Fruit fly (Drosophila melanogaster) whole organism, adult: Measurements from ENCODE around the gene Nek2.

Experiments used
- CG11617 ChIP-seq: fragments of 200-800 bp; sonication (Bioruptor generic); optimal IDR thresholded peaks from 2 replicates; lab custom pipeline; 2017; ENCODE audit warnings: mild to moderate bottlenecking, missing biosample characterization, missing genetic modification reagents, missing genetic modification characterization
- CG12768 ChIP-seq: fragments of 200-800 bp; sonication (Bioruptor generic); optimal IDR thresholded peaks from 2 replicates; lab custom pipeline; 2017; ENCODE audit warnings: missing biosample characterization, missing genetic modification characterization, mild to moderate bottlenecking, moderate library complexity, missing genetic modification reagents
- CG14711 ChIP-seq: fragments of 200-800 bp; sonication (Bioruptor generic); optimal IDR thresholded peaks from 2 replicates; lab custom pipeline; 2018; ENCODE audit warnings: missing biosample characterization, mild to moderate bottlenecking, missing genetic modification characterization, moderate library complexity
- CG1620 ChIP-seq: fragments of 200-800 bp; sonication (Bioruptor generic); optimal IDR thresholded peaks from 2 replicates; lab custom pipeline; 2016; ENCODE audit warnings: missing biosample characterization, missing genetic modification characterization
- CG33017 ChIP-seq: fragments of 200-800 bp; sonication (Bioruptor generic); optimal IDR thresholded peaks from 2 replicates; lab custom pipeline; 2018; ENCODE audit warnings: missing biosample characterization, mild to moderate bottlenecking, missing genetic modification characterization, moderate library complexity
- CG5204 ChIP-seq: fragments of 200-800 bp; sonication (Bioruptor generic); optimal IDR thresholded peaks from 2 replicates; lab custom pipeline; 2016; ENCODE audit warnings: missing biosample characterization, missing genetic modification characterization
- CG7045 ChIP-seq: fragments of 200-800 bp; sonication (Bioruptor generic); optimal IDR thresholded peaks from 2 replicates; lab custom pipeline; 2017; ENCODE audit warnings: missing biosample characterization, mild to moderate bottlenecking, missing genetic modification characterization
- CG7101 ChIP-seq: fragments of 200-800 bp; sonication (Bioruptor generic); optimal IDR thresholded peaks from 2 replicates; lab custom pipeline; 2018; ENCODE audit warnings: missing biosample characterization, mild to moderate bottlenecking, missing genetic modification characterization, moderate library complexity
- Clk ChIP-seq: fragments of 200-800 bp; sonication (Bioruptor generic); optimal IDR thresholded peaks from 2 replicates; lab custom pipeline; 2017; ENCODE audit warnings: missing biosample characterization, missing genetic modification characterization
- Crg-1 ChIP-seq: fragments of 200-800 bp; sonication (Bioruptor generic); optimal IDR thresholded peaks from 2 replicates; lab custom pipeline; 2016; ENCODE audit warnings: missing biosample characterization, missing genetic modification characterization
- Hr96 ChIP-seq: fragments of 200-800 bp; sonication (Bioruptor generic); optimal IDR thresholded peaks from 2 replicates; lab custom pipeline; 2016; ENCODE audit warnings: missing biosample characterization, missing genetic modification characterization
- Mnt ChIP-seq: fragments of 200-800 bp; sonication (Bioruptor generic); optimal IDR thresholded peaks from 2 replicates; lab custom pipeline; 2016; ENCODE audit warnings: missing biosample characterization, mild to moderate bottlenecking, missing genetic modification characterization
- bab1 ChIP-seq: fragments of 200-800 bp; sonication (Bioruptor generic); optimal IDR thresholded peaks from 3 replicates; lab custom pipeline; 2019; ENCODE audit warnings: missing biosample characterization, mild to moderate bottlenecking, missing genetic modification characterization, moderate library complexity
- cic ChIP-seq: fragments of 200-800 bp; sonication (Bioruptor generic); optimal IDR thresholded peaks from 2 replicates; lab custom pipeline; 2017; ENCODE audit warnings: missing biosample characterization, mild to moderate bottlenecking, missing genetic modification characterization, moderate library complexity
- cnc ChIP-seq, 2 experiments: fragments of >200 bp; optimal IDR thresholded peaks; 2 replicates each; lab custom pipeline; 2017
- kay ChIP-seq: fragments of 200-800 bp; sonication (Bioruptor generic); peaks from one replicate; lab custom pipeline; 2016; ENCODE audit warnings: missing biosample characterization, missing genetic modification characterization, borderline replicate concordance
- ovo ChIP-seq: fragments of 200-800 bp; sonication (Bioruptor generic); optimal IDR thresholded peaks from 2 replicates; lab custom pipeline; 2016; ENCODE audit warnings: missing biosample characterization, missing genetic modification characterization
- pad ChIP-seq: fragments of 200-800 bp; sonication (Bioruptor generic); optimal IDR thresholded peaks from 3 replicates; lab custom pipeline; 2017; ENCODE audit warnings: missing biosample characterization, missing genetic modification characterization, mild to moderate bottlenecking, moderate library complexity, missing genetic modification reagents
- tj ChIP-seq: fragments of 200-800 bp; sonication (Bioruptor generic); optimal IDR thresholded peaks from 3 replicates; lab custom pipeline; 2017; ENCODE audit warnings: missing biosample characterization, mild to moderate bottlenecking, missing genetic modification characterization, moderate library complexity
- toe ChIP-seq: fragments of 200-800 bp; sonication (Bioruptor generic); optimal IDR thresholded peaks from 2 replicates; lab custom pipeline; 2016; ENCODE audit warnings: missing biosample characterization, missing genetic modification characterization

The Nek2 gene

DNA sequence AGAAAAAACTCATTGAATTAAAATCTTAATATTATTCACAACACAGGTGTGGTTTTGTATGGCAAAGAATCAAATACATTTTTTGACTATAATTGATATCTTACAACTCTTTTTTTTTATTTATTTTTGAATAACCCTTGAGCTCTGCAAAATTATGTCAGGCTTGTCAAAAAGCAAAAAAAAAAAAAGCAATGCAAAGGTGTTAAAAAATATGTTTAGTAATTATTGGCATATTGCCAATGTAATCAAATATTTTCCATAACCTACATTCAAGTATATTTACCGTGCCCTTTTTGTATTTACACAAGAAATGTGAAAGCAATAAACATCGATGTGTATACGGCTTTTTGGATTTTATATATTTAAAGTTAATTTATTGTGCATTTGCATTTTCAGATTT, 17.4 kb downstream of the Nek2 start, which contains the start of gene Ir7c:
Ir7c (plus strand) TSS at position 301 of the 400 bp plus-strand sequence.
- TF ChIP-seq CG1620 (GFP tag; lab: Kevin White, UChicago) (no peak), toe (GFP tag; lab: Kevin White, UChicago) (no peak), CG7045 (GFP tag; lab: Kevin White, UChicago) (no peak), kay (GFP tag; lab: Kevin White, UChicago) (no peak), Crg-1 (GFP tag; lab: Kevin White, UChicago) (no peak), Hr96 (GFP tag; lab: Kevin White, UChicago) (no peak), CG7101 (no peak), Mnt (GFP tag; lab: Kevin White, UChicago) (no peak), CG14711 (tag; lab: Kevin White, UChicago) (no peak), ovo (GFP tag; lab: Kevin White, UChicago) (no peak), bab1 (GFP tag; lab: Kevin White, UChicago) (no peak), CG12768 (no peak), CG33017 (tag; lab: Kevin White, UChicago) (no peak), cnc (optimal IDR thresholded peaks at IDR 0.05; lab: Kevin White, UChicago) (no peak), tj (GFP tag; lab: Kevin White, UChicago) (no peak)

DNA sequence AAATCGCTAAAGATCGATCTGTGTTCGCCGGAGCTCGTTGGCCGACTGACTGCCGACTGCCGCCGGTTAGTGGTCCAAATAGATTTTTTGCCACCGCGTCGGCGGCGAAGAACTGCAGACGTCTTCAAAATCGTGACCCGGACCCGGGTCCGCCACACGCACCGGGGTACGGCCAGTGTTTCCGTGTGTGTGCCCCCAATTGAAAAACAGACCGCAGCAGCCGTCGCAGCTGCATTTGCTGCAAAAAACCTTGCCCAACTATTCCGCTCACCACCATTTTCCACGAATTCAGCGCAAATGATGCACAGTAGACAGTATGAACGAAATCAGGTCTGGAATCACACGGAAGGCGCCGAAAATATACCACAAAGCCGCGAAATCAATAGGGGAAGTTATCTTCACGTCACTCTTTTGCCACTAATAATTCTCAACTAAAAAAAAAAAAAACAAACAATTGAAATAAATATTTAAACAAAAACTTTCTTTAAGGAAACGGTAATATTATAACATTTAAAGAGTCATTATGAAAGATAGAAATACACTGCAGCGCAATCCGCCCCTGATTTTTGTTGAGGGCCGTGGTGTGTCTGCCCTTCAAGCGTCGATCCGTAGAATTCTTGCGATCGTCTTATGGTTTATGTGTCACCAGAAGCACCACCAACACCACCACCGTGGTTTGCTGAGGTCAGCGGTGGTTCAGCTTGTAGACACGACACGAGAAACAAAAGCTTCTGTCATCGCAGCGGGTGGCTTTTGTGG, 18.1 kb downstream of the Nek2 start, which contains the start of gene dec:
dec (minus strand) TSS at position 51 of the 759 bp plus-strand sequence.
- TF ChIP-seq tj (GFP tag; lab: Kevin White, UChicago) (peak; percentile 95), pad (GFP tag; lab: Kevin White, UChicago) (peak; percentile 17), cic (no peak), CG14711 (tag; lab: Kevin White, UChicago) (peak; percentile 26), CG7101 (no peak), bab1 (GFP tag; lab: Kevin White, UChicago) (peak; percentile 88)

DNA sequence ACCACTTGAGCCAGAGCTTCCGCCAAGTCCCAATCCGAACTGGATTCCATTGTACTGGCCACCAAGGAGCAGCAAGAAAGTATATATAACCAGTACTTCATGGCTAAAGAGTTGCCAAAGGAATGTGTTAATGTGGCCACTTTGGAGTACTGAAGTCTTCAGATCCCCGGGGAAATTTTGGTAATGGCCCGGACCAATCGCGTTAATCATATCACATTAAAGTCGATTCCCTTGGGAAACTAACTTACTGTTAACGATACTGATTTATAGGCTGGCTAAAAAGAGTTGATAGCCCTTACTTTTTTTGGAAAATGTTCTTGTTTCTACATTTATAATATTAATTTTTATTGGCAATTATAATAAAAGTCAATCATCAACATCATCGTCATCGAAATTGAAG, 24.6 kb downstream of the Nek2 start, which contains the start of gene Ir7b:
Ir7b (minus strand) TSS at position 101 of the 400 bp plus-strand sequence.
- no peak for TF ChIP-seq CG1620 (GFP tag; lab: Kevin White, UChicago)

- TF ChIP-seq CG11617 (GFP tag; lab: Kevin White, UChicago) (no peak), tj (GFP tag; lab: Kevin White, UChicago) (no peak), CG12768 (no peak), bab1 (GFP tag; lab: Kevin White, UChicago) (no peak), CG7101 (no peak), Hr96 (GFP tag; lab: Kevin White, UChicago) (no peak), CG5204 (GFP tag; lab: Kevin White, UChicago) (no peak), kay (GFP tag; lab: Kevin White, UChicago) (no peak), CG1620 (GFP tag; lab: Kevin White, UChicago) (no peak), toe (GFP tag; lab: Kevin White, UChicago) (no peak), CG7045 (GFP tag; lab: Kevin White, UChicago) (no peak), cnc (optimal IDR thresholded peaks at IDR 0.05; lab: Kevin White, UChicago) (no peak), CG14711 (tag; lab: Kevin White, UChicago) (no peak), ovo (GFP tag; lab: Kevin White, UChicago) (no peak), Clk (GFP tag; lab: Kevin White, UChicago) (no peak)
Measured at dm6 chrX:7857873-7858272, 33.6 kb downstream of the Nek2 start, which contains the start of gene CG1409. CG1409 (plus strand) TSS chrX:7858173.

- TF ChIP-seq cic (no peak), toe (GFP tag; lab: Kevin White, UChicago) (no peak)
Measured at dm6 chrX:7854144-7854543, 37.3 kb downstream of the Nek2 start, which contains the start of gene CG10920. CG10920 (minus strand) TSS chrX:7854244.
